Fruit fly (Drosophila melanogaster) whole organism, prepupa: ENCODE measurements around the gene CG31077.

Experiments
- CG10631 ChIP-seq: fragments of 200-800 bp; sonication (Bioruptor generic); optimal IDR thresholded peaks from 2 replicates; lab custom pipeline; 2016; ENCODE audit warnings: missing biosample characterization, missing genetic modification characterization
- CG10669 ChIP-seq: fragments of 200-800 bp; sonication (Bioruptor generic); optimal IDR thresholded peaks from 3 replicates; lab custom pipeline; 2018; ENCODE audit warnings: missing biosample characterization, mild to moderate bottlenecking, missing genetic modification characterization, moderate library complexity
- CG11294 ChIP-seq: fragments of 200-800 bp; sonication (Bioruptor generic); IDR thresholded peaks from 2 replicates; pipeline ENCODE4 v1.3.6; 2022; ENCODE audit warnings: missing biosample characterization, missing genetic modification characterization
- CG11762 ChIP-seq: fragments of 200-800 bp; sonication (Bioruptor generic); optimal IDR thresholded peaks from 3 replicates; lab custom pipeline; 2016; ENCODE audit warnings: missing biosample characterization, missing genetic modification characterization; ENCODE audit not compliant: insufficient read depth
- CG11902 ChIP-seq: fragments of 200-800 bp; sonication (Bioruptor generic); optimal IDR thresholded peaks from 3 replicates; lab custom pipeline; 2016; ENCODE audit warnings: missing biosample characterization, missing genetic modification characterization
- CG15336 ChIP-seq: fragments of 200-800 bp; sonication (Bioruptor generic); IDR thresholded peaks from 2 replicates; pipeline ENCODE4 v1.3.6; 2022; ENCODE audit warnings: missing biosample characterization, missing genetic modification characterization
- CG1621 ChIP-seq: fragments of 200-800 bp; sonication (Bioruptor generic); optimal IDR thresholded peaks from 3 replicates; lab custom pipeline; 2018; ENCODE audit warnings: missing biosample characterization, mild to moderate bottlenecking, missing genetic modification characterization
- CG16779 ChIP-seq: fragments of 200-800 bp; sonication (Bioruptor generic); optimal IDR thresholded peaks from 3 replicates; lab custom pipeline; 2017; ENCODE audit warnings: missing biosample characterization, mild to moderate bottlenecking, missing genetic modification characterization
- CG31627 ChIP-seq: fragments of 200-800 bp; sonication (Bioruptor generic); optimal IDR thresholded peaks from 3 replicates; lab custom pipeline; 2016; ENCODE audit warnings: missing biosample characterization, missing genetic modification characterization
- CG32006 ChIP-seq: fragments of 200-800 bp; sonication (Bioruptor generic); optimal IDR thresholded peaks from 3 replicates; lab custom pipeline; 2017; ENCODE audit warnings: missing biosample characterization, mild to moderate bottlenecking, missing genetic modification characterization
- CG34406 ChIP-seq: fragments of 200-800 bp; sonication (Bioruptor generic); optimal IDR thresholded peaks from 3 replicates; lab custom pipeline; 2016; ENCODE audit warnings: missing biosample characterization, missing genetic modification characterization
- CG3919 ChIP-seq: fragments of 200-800 bp; sonication (Bioruptor generic); optimal IDR thresholded peaks from 3 replicates; lab custom pipeline; 2016; ENCODE audit warnings: missing biosample characterization, missing genetic modification characterization
- CG4318 ChIP-seq: fragments of 200-800 bp; sonication (Bioruptor generic); optimal IDR thresholded peaks from 3 replicates; lab custom pipeline; 2017; ENCODE audit warnings: missing biosample characterization, mild to moderate bottlenecking, missing genetic modification characterization
- CG6163 ChIP-seq: fragments of 200-800 bp; sonication (Bioruptor generic); IDR thresholded peaks from 3 replicates; pipeline ENCODE4 v1.3.6; 2022; ENCODE audit warnings: missing biosample characterization, missing genetic modification characterization
- CG6276 ChIP-seq: fragments of 200-800 bp; sonication (Bioruptor generic); optimal IDR thresholded peaks from 2 replicates; lab custom pipeline; 2017; ENCODE audit warnings: missing biosample characterization, mild to moderate bottlenecking, missing genetic modification characterization
- CG6792 ChIP-seq: fragments of 200-800 bp; sonication (Bioruptor generic); optimal IDR thresholded peaks from 3 replicates; lab custom pipeline; 2016; ENCODE audit warnings: missing biosample characterization, missing genetic modification characterization
- CG6808 ChIP-seq: fragments of 200-800 bp; sonication (Bioruptor generic); optimal IDR thresholded peaks from 3 replicates; lab custom pipeline; 2017; ENCODE audit warnings: missing biosample characterization, missing genetic modification characterization, mild to moderate bottlenecking, moderate library complexity, missing genetic modification reagents
- CG6854 ChIP-seq: fragments of 200-800 bp; sonication (Bioruptor generic); optimal IDR thresholded peaks from 2 replicates; lab custom pipeline; 2017; ENCODE audit warnings: missing biosample characterization, mild to moderate bottlenecking, missing genetic modification characterization
- CG7368 ChIP-seq: fragments of 200-800 bp; sonication (Bioruptor generic); optimal IDR thresholded peaks from 3 replicates; lab custom pipeline; 2016; ENCODE audit warnings: missing biosample characterization, missing genetic modification characterization
- CG8119 ChIP-seq: fragments of 200-800 bp; sonication (Bioruptor generic); IDR thresholded peaks from 3 replicates; pipeline ENCODE4 v1.3.6; 2022; ENCODE audit warnings: missing biosample characterization, missing genetic modification characterization
- CG8319 ChIP-seq: fragments of 200-800 bp; sonication (Bioruptor generic); optimal IDR thresholded peaks from 3 replicates; lab custom pipeline; 2016; ENCODE audit warnings: missing biosample characterization, missing genetic modification characterization
- CG8632 ChIP-seq: fragments of 200-800 bp; sonication (Bioruptor generic); optimal IDR thresholded peaks from 3 replicates; lab custom pipeline; 2016; ENCODE audit warnings: missing biosample characterization, missing genetic modification characterization
- CG9139 ChIP-seq: fragments of 200-800 bp; sonication (Bioruptor generic); optimal IDR thresholded peaks from 3 replicates; lab custom pipeline; 2017; ENCODE audit warnings: missing biosample characterization, mild to moderate bottlenecking, missing genetic modification characterization
- Eip78C ChIP-seq: fragments of 200-800 bp; sonication (Bioruptor generic); peaks from one replicate; lab custom pipeline; 2016; ENCODE audit warnings: missing biosample characterization, missing genetic modification characterization
- Ets21C ChIP-seq: fragments of 200-800 bp; sonication (Bioruptor generic); optimal IDR thresholded peaks from 3 replicates; lab custom pipeline; 2016; ENCODE audit warnings: missing biosample characterization, missing genetic modification characterization
- Ets96B ChIP-seq: fragments of 200-800 bp; optimal IDR thresholded peaks from 2 replicates; lab custom pipeline; 2019; ENCODE audit warnings: missing biosample characterization, mild to moderate bottlenecking, missing genetic modification characterization, moderate library complexity
- Gug ChIP-seq: fragments of 200-800 bp; sonication (Bioruptor generic); IDR thresholded peaks from 2 replicates; pipeline ENCODE4 v1.3.6; 2022; ENCODE audit warnings: missing biosample characterization, missing genetic modification characterization
- Hr39 ChIP-seq: fragments of 200-800 bp; sonication (Bioruptor generic); optimal IDR thresholded peaks from 2 replicates; lab custom pipeline; 2016; ENCODE audit warnings: missing biosample characterization, missing genetic modification characterization
- Lpt ChIP-seq: fragments of 200-800 bp; sonication (Bioruptor generic); optimal IDR thresholded peaks from 3 replicates; lab custom pipeline; 2016; ENCODE audit warnings: missing biosample characterization, missing genetic modification characterization
- Met ChIP-seq: fragments of 200-800 bp; sonication (Bioruptor generic); optimal IDR thresholded peaks from 3 replicates; lab custom pipeline; 2016; ENCODE audit warnings: missing biosample characterization, missing genetic modification characterization
- OdsH ChIP-seq: fragments of 200-800 bp; sonication (Bioruptor generic); optimal IDR thresholded peaks from 3 replicates; lab custom pipeline; 2016; ENCODE audit warnings: missing biosample characterization, missing genetic modification characterization
- Smox ChIP-seq: fragments of 200-800 bp; sonication (Bioruptor generic); optimal IDR thresholded peaks from 3 replicates; lab custom pipeline; 2016; ENCODE audit warnings: missing biosample characterization, missing genetic modification characterization
- Sox102F ChIP-seq: fragments of 200-800 bp; sonication (Bioruptor generic); optimal IDR thresholded peaks from 2 replicates; lab custom pipeline; 2016; ENCODE audit warnings: missing biosample characterization, mild to moderate bottlenecking, missing genetic modification characterization
- Sox14 ChIP-seq: fragments of 200-800 bp; sonication (Bioruptor generic); optimal IDR thresholded peaks from 3 replicates; lab custom pipeline; 2016; ENCODE audit warnings: missing biosample characterization, missing genetic modification characterization
- achi ChIP-seq: fragments of 200-800 bp; sonication (Bioruptor generic); optimal IDR thresholded peaks from 3 replicates; lab custom pipeline; 2016; ENCODE audit warnings: missing biosample characterization, missing genetic modification characterization
- acj6 ChIP-seq: fragments of 200-800 bp; sonication (Bioruptor generic); optimal IDR thresholded peaks from 3 replicates; lab custom pipeline; 2016; ENCODE audit warnings: missing biosample characterization, missing genetic modification characterization
- cyc ChIP-seq: fragments of 200-800 bp; sonication (Bioruptor generic); optimal IDR thresholded peaks from 3 replicates; lab custom pipeline; 2016; ENCODE audit warnings: missing biosample characterization, missing genetic modification characterization
- dac ChIP-seq: fragments of 200-800 bp; sonication (Bioruptor generic); optimal IDR thresholded peaks from 2 replicates; lab custom pipeline; 2017; ENCODE audit warnings: missing biosample characterization, mild to moderate bottlenecking, missing genetic modification characterization
- dsx ChIP-seq: fragments of 200-800 bp; optimal IDR thresholded peaks from 3 replicates; lab custom pipeline; 2019; ENCODE audit warnings: missing biosample characterization, mild to moderate bottlenecking, missing genetic modification characterization, moderate library complexity; ENCODE audit not compliant: poor library complexity, severe bottlenecking
- eg ChIP-seq: fragments of 200-800 bp; sonication (Bioruptor generic); IDR thresholded peaks from 3 replicates; pipeline ENCODE4 v1.3.6; 2022; ENCODE audit warnings: missing biosample characterization, missing genetic modification characterization
- fd85E ChIP-seq: fragments of 200-800 bp; sonication (Bioruptor generic); optimal IDR thresholded peaks from 3 replicates; lab custom pipeline; 2016; ENCODE audit warnings: missing biosample characterization, missing genetic modification characterization
- fkh ChIP-seq: fragments of 200-800 bp; sonication (Bioruptor generic); optimal IDR thresholded peaks from 3 replicates; lab custom pipeline; 2017; ENCODE audit warnings: missing biosample characterization, mild to moderate bottlenecking, missing genetic modification characterization, moderate library complexity
- pdm3 ChIP-seq: fragments of 200-800 bp; sonication (Bioruptor generic); optimal IDR thresholded peaks from 3 replicates; lab custom pipeline; 2016; ENCODE audit warnings: missing biosample characterization, missing genetic modification characterization
- salr ChIP-seq, 2 experiments: fragments of 200-800 bp; sonication (Bioruptor generic); optimal IDR thresholded peaks; 3 replicates each; lab custom pipeline; 2016 to 2018; ENCODE audit warnings: missing biosample characterization in 2 of 2, missing genetic modification characterization in 2 of 2, mild to moderate bottlenecking in 1 of 2
- spab ChIP-seq: fragments of 200-800 bp; sonication (Bioruptor generic); optimal IDR thresholded peaks from 2 replicates; lab custom pipeline; 2017; ENCODE audit warnings: missing biosample characterization, mild to moderate bottlenecking, missing genetic modification characterization, missing genetic modification reagents
- ss ChIP-seq, 2 experiments: fragments of 200-800 bp; sonication (Bioruptor generic); optimal IDR thresholded peaks; 2 replicates in 1 of 2; 3 replicates in 1 of 2; lab custom pipeline; 2017 to 2018; ENCODE audit warnings: mild to moderate bottlenecking in 2 of 2, missing biosample characterization in 2 of 2, missing genetic modification characterization in 2 of 2, moderate library complexity in 1 of 2
- svp ChIP-seq: fragments of 200-800 bp; sonication (Bioruptor generic); peaks from one replicate; lab custom pipeline; 2016; ENCODE audit warnings: missing biosample characterization, missing genetic modification characterization
- topi ChIP-seq: fragments of 200-800 bp; sonication (Bioruptor generic); optimal IDR thresholded peaks from 3 replicates; lab custom pipeline; 2016; ENCODE audit warnings: missing biosample characterization, missing genetic modification characterization
- vri ChIP-seq: fragments of 200-800 bp; sonication (Bioruptor generic); optimal IDR thresholded peaks from 3 replicates; lab custom pipeline; 2016; ENCODE audit warnings: missing biosample characterization, mild to moderate bottlenecking, missing genetic modification characterization

CG31077 gene

dm6 chr3R:26960496-26960895 lies 39.1 kb upstream of the CG31077 start:
- TF ChIP-seq CG10669 (no peak), CG7368 (peak; percentile 8), eg (GFP tag; lab: Robert Waterston, UW) (0 out of 3 replicates have a peak, but pooled peaks have one; percentile 22), CG6792 (GFP tag; lab: Kevin White, UChicago) (no peak), Gug (no peak), Ets96B (tag; lab: Kevin White, UChicago) (no peak), CG6854 (GFP tag; lab: Kevin White, UChicago) (peak; percentile 50)

dm6 chr3R:26963747-26964174 lies 35.8 kb upstream of the CG31077 start:
- TF ChIP-seq ss (GFP tag; optimal IDR thresholded peaks at IDR 0.05; lab: Kevin White, UChicago) (peak; percentile 73 to 81), Smox (GFP tag; lab: Kevin White, UChicago) (no peak), CG31627 (GFP tag; lab: Kevin White, UChicago) (peak; percentile 61), CG6792 (GFP tag; lab: Kevin White, UChicago) (peak; percentile 51), CG16779 (tag; lab: Kevin White, UChicago) (peak; percentile 56), CG3919 (GFP tag; lab: Kevin White, UChicago) (peak; percentile 84), CG8119 (GFP tag; lab: Robert Waterston, UW) (peak; percentile 61), CG8319 (GFP tag; lab: Kevin White, UChicago) (peak; percentile 27), salr (GFP tag; optimal IDR thresholded peaks at IDR 0.05; lab: Kevin White, UChicago) (peak; percentile 34 to 37), acj6 (peak; percentile 63), vri (peak; percentile 22), CG7368 (peak; percentile 64), CG15336 (GFP tag; lab: Robert Waterston, UW) (peak; percentile 67), CG10669 (peak; percentile 88), CG11294 (GFP tag; lab: Robert Waterston, UW) (peak; percentile 64; the same call in 1 of the 2 replicates), Eip78C (GFP tag; lab: Kevin White, UChicago) (peak; percentile 95), dac (GFP tag; lab: Kevin White, UChicago) (peak; percentile 49), Met (peak; percentile 58), CG10631 (peak; percentile 38), CG6276 (GFP tag; lab: Kevin White, UChicago) (no peak), Gug (peak; percentile 42; the same call in 1 of the 2 replicates), svp (peak; percentile 94), CG9139 (GFP tag; lab: Kevin White, UChicago) (peak; percentile 77), Sox14 (GFP tag; lab: Kevin White, UChicago) (peak; percentile 50), fd85E (GFP tag; lab: Kevin White, UChicago) (peak; percentile 66), Sox102F (peak; percentile 63), CG11902 (GFP tag; lab: Kevin White, UChicago) (peak; percentile 67), CG32006 (GFP tag; lab: Kevin White, UChicago) (peak; percentile 65), Lpt (peak; percentile 7), CG1621 (tag; lab: Kevin White, UChicago) (peak; percentile 57), spab (peak; percentile 82), cyc (GFP tag; lab: Kevin White, UChicago) (peak; percentile 85), CG11762 (peak; percentile 71), Ets21C (GFP tag; lab: Kevin White, UChicago) (peak; percentile 19), CG34406 (peak; percentile 47), pdm3 (GFP tag; lab: Kevin White, UChicago) (peak; percentile 58), CG8632 (GFP tag; lab: Kevin White, UChicago) (peak; percentile 25), CG6808 (peak; percentile 87), OdsH (GFP tag; lab: Kevin White, UChicago) (peak; percentile 58), fkh (GFP tag; lab: Kevin White, UChicago) (peak; percentile 11), Hr39 (peak; percentile 70), dsx (peak; percentile 83), CG6163 (GFP tag; lab: Robert Waterston, UW) (peak; percentile 62; the same call in 2 of the 3 replicates), topi (GFP tag; lab: Kevin White, UChicago) (peak; percentile 87), achi (GFP tag; lab: Kevin White, UChicago) (peak; percentile 81), eg (GFP tag; lab: Robert Waterston, UW) (peak; percentile 68), CG4318 (GFP tag; lab: Kevin White, UChicago) (peak; percentile 33)
